Fruit fly (Drosophila melanogaster): ENCODE data around the gene Atg16.

The Atg16 gene

dm6 chr3R:29786016-29786996 lies 48.6 kb downstream of the Atg16 start (continued):
- TF ChIP-seq CG9705 (GFP tag; optimal IDR thresholded peaks at IDR 0.05) (no peak), br (GFP tag; optimal IDR thresholded peaks at IDR 0.05) (peak; percentile 65)

dm6 chr3R:29785242-29785641 lies 49.7 kb downstream of the Atg16 start:
- TF ChIP-seq Jra (GFP tag; optimal IDR thresholded peaks at IDR 0.05) (no peak), Rel (GFP tag; optimal IDR thresholded peaks at IDR 0.05) (no peak), Rel (tag; optimal IDR thresholded peaks at IDR 0.05) (peak; percentile 95), Myc (optimal IDR thresholded peaks at IDR 0.05) (no peak), HLH106 (tag; optimal IDR thresholded peaks at IDR 0.05) (no peak)

dm6 chr3R:29783210-29783609 lies 51.7 kb downstream of the Atg16 start:
- TF ChIP-seq Rel (GFP tag; optimal IDR thresholded peaks at IDR 0.05) (no peak), Rel (tag; optimal IDR thresholded peaks at IDR 0.05) (peak; percentile 97), brk (GFP tag; optimal IDR thresholded peaks at IDR 0.05) (no peak), jim (GFP tag; optimal IDR thresholded peaks at IDR 0.05) (no peak)

- TF ChIP-seq Sp1 (GFP tag; optimal IDR thresholded peaks at IDR 0.05) (peak; percentile 49), br (GFP tag; optimal IDR thresholded peaks at IDR 0.05) (peak; percentile 49), woc (GFP tag; optimal IDR thresholded peaks at IDR 0.05) (no peak), rgr (GFP tag; optimal IDR thresholded peaks at IDR 0.05) (peak; percentile 39), Rel (GFP tag; optimal IDR thresholded peaks at IDR 0.05) (peak; percentile 16), Rel (tag; optimal IDR thresholded peaks at IDR 0.05) (no peak), CG32264 (GFP tag; optimal IDR thresholded peaks at IDR 0.05) (no peak), lola (GFP tag; optimal IDR thresholded peaks at IDR 0.05) (no peak), Myc (optimal IDR thresholded peaks at IDR 0.05) (no peak), Hnf4 (GFP tag; optimal IDR thresholded peaks at IDR 0.05) (peak; percentile 46), ey (GFP tag; optimal IDR thresholded peaks at IDR 0.05) (no peak), foxo (GFP tag; optimal IDR thresholded peaks at IDR 0.05) (peak in 1 of 2 experiments; percentile 19), dl (GFP tag; optimal IDR thresholded peaks at IDR 0.05; ENCODE audit: insufficient read depth in 1 of 2, partially characterized antibody in 2 of 2) (peak in 1 of 2 experiments; percentile 7), CrebA (GFP tag; optimal IDR thresholded peaks at IDR 0.05; ENCODE audit: borderline replicate concordance) (peak; percentile 67), usp (GFP tag; optimal IDR thresholded peaks at IDR 0.05) (no peak), psq (GFP tag; optimal IDR thresholded peaks at IDR 0.05) (peak; percentile 51), fru (GFP tag; optimal IDR thresholded peaks at IDR 0.05) (peak; percentile 50), GATAd (GFP tag; optimal IDR thresholded peaks at IDR 0.05) (no peak), Jra (GFP tag; optimal IDR thresholded peaks at IDR 0.05) (peak; percentile 96), h (GFP tag; optimal IDR thresholded peaks at IDR 0.05) (peak; percentile 55), HLH106 (tag; optimal IDR thresholded peaks at IDR 0.05) (peak; percentile 24), sage (GFP tag; optimal IDR thresholded peaks at IDR 0.05) (peak; percentile 6), Dif (GFP tag; optimal IDR thresholded peaks at IDR 0.05; ENCODE audit: partially characterized antibody) (peak; percentile 67), dmrt93B (GFP tag; optimal IDR thresholded peaks at IDR 0.05) (no peak), brk (GFP tag; optimal IDR thresholded peaks at IDR 0.05) (peak; percentile 44), OdsH (GFP tag; optimal IDR thresholded peaks at IDR 0.05) (peak; percentile 11), tai (GFP tag; optimal IDR thresholded peaks at IDR 0.05) (peak; percentile 8)
Measured at dm6 chr3R:29782367-29782766, 52.5 kb downstream of the Atg16 start.

dm6 chr3R:29781874-29782273 lies 53.0 kb downstream of the Atg16 start:
- TF ChIP-seq Rel (GFP tag; optimal IDR thresholded peaks at IDR 0.05) (no peak), Rel (tag; optimal IDR thresholded peaks at IDR 0.05) (peak; percentile 95), CG32264 (GFP tag; optimal IDR thresholded peaks at IDR 0.05) (no peak)
